Fruit fly (Drosophila melanogaster): ENCODE measurements around the gene kipf.

The kipf gene

dm6 chr3R:7962778-7963494, 49.3 kb downstream of the kipf start (continued):
- TF ChIP-seq Ets65A (GFP tag) (peak; percentile 10), CG4820 (GFP tag; optimal IDR thresholded peaks at IDR 0.05) (peak; percentile 19), D19A (tag; optimal IDR thresholded peaks at IDR 0.05) (peak; percentile 56), CG31365 (tag; optimal IDR thresholded peaks at IDR 0.05) (no peak), CG11504 (tag; optimal IDR thresholded peaks at IDR 0.05) (peak; percentile 63), CG17612 (GFP tag; IDR thresholded peaks at IDR 0.05) (no peak), crc (GFP tag; optimal IDR thresholded peaks at IDR 0.05) (no peak), Pdp1 (GFP tag; optimal IDR thresholded peaks at IDR 0.05) (no peak), sc (optimal IDR thresholded peaks at IDR 0.05) (no peak), sc (GFP tag; optimal IDR thresholded peaks at IDR 0.05) (peak; percentile 75), Poxn (GFP tag; IDR thresholded peaks at IDR 0.05) (no peak), CG11456 (GFP tag; IDR thresholded peaks at IDR 0.05) (no peak), btn (GFP tag; optimal IDR thresholded peaks at IDR 0.05) (no peak), lov (optimal IDR thresholded peaks at IDR 0.05) (no peak), lov (GFP tag; IDR thresholded peaks at IDR 0.05) (0 out of 3 replicates have a peak, but pooled peaks have one; percentile 5), z (GFP tag; IDR thresholded peaks at IDR 0.05) (peak; percentile 62; the same call in 1 of the 3 replicates), dpn (GFP tag; optimal IDR thresholded peaks at IDR 0.05) (no peak), CG10321 (GFP tag; IDR thresholded peaks at IDR 0.05) (no peak), grau (tag; optimal IDR thresholded peaks at IDR 0.05) (no peak), Mad (GFP tag; optimal IDR thresholded peaks at IDR 0.05) (no peak), pnt (GFP tag; optimal IDR thresholded peaks at IDR 0.05) (no peak), BtbVII (GFP tag; optimal IDR thresholded peaks at IDR 0.05) (no peak), br (optimal IDR thresholded peaks at IDR 0.05) (no peak), fd3F (GFP tag; optimal IDR thresholded peaks at IDR 0.05) (no peak), D (optimal IDR thresholded peaks at IDR 0.05) (no peak), D (GFP tag; optimal IDR thresholded peaks at IDR 0.05) (peak; percentile 85), Sin3A (optimal IDR thresholded peaks at IDR 0.05) (no peak), Dll (GFP tag; IDR thresholded peaks at IDR 0.05; ENCODE audit: partially characterized antibody) (no peak), CkIIα-i1 (GFP tag; IDR thresholded peaks at IDR 0.05) (no peak), CG6254 (GFP tag; optimal IDR thresholded peaks at IDR 0.05) (peak; percentile 44), Fer2 (tag; optimal IDR thresholded peaks at IDR 0.05) (no peak), sug (tag; optimal IDR thresholded peaks at IDR 0.05) (no peak), Optix (GFP tag; IDR thresholded peaks at IDR 0.05) (0 out of 3 replicates have a peak, but pooled peaks have one; percentile 15), CG32772 (GFP tag; IDR thresholded peaks at IDR 0.05) (peak; percentile 46), Jarid2 (GFP tag; optimal IDR thresholded peaks at IDR 0.05) (peak; percentile 18), C15 (GFP tag; IDR thresholded peaks at IDR 0.05) (no peak), tap (tag; optimal IDR thresholded peaks at IDR 0.05) (no peak), odd (GFP tag; optimal IDR thresholded peaks at IDR 0.05) (peak; percentile 33), Sox100B (GFP tag; optimal IDR thresholded peaks at IDR 0.05) (peak; percentile 81), Scr (GFP tag; IDR thresholded peaks at IDR 0.05; ENCODE audit: partially characterized antibody) (no peak), Side (GFP tag; optimal IDR thresholded peaks at IDR 0.05) (no peak), dm (GFP tag; optimal IDR thresholded peaks at IDR 0.05) (no peak), vfl (GFP tag; optimal IDR thresholded peaks at IDR 0.05) (no peak), CG30403 (GFP tag; optimal IDR thresholded peaks at IDR 0.05) (peak; percentile 58), CG9876 (GFP tag; optimal IDR thresholded peaks at IDR 0.05) (no peak), salm (tag; optimal IDR thresholded peaks at IDR 0.05) (no peak), az2 (GFP tag; optimal IDR thresholded peaks at IDR 0.05) (peak; percentile 67), CG15514 (GFP tag; optimal IDR thresholded peaks at IDR 0.05) (no peak), eyg (GFP tag; optimal IDR thresholded peaks at IDR 0.05) (no peak), pb (GFP tag; optimal IDR thresholded peaks at IDR 0.05) (no peak), fd96Cb (tag; optimal IDR thresholded peaks at IDR 0.05) (peak; percentile 68), Usf (GFP tag; optimal IDR thresholded peaks at IDR 0.05) (peak; percentile 62)
